Worm (Caenorhabditis elegans): ENCODE measurements around the gene clec-205.
"Not testable (repeated sequence)": the region's sequence is repeated elsewhere in the genome, so short reads cannot be mapped to it uniquely, and the experiment has no call there.

clec-205 gene

DNA sequence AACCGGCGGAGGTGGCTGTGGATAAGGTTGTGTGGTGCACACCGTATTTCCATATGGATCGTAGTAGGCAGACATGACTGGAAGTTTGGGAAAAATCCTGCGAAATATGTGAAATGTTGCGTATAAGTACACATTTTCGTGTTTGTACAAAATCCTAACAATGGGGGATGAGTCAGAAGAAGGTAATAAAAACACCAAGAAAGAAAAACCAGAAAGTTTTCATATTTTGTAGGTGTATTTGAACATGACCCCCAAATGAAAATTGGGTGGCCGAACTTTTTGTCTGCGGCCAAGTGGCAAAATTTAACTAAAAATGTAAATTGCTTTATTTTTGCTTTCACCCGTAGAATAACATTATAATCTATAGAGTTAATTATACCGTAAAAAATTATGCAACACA lies 50.3 kb downstream of the clec-205 start, which contains the start of gene Y46H3A.4:
Y46H3A.4 (minus strand) TSS at position 101 of the 400 bp plus-strand sequence.
- TF ChIP-seq nfya-1 (tag; optimal IDR thresholded peaks at IDR 0.05; ENCODE audit: insufficient read depth) (no peak), unc-62 (GFP tag; optimal IDR thresholded peaks at IDR 0.05) (no peak), hmg-11 (tag; optimal IDR thresholded peaks at IDR 0.05) (no peak), skn-1 (tag; optimal IDR thresholded peaks at IDR 0.05) (no peak), ztf-11 (tag; optimal IDR thresholded peaks at IDR 0.05) (no peak), aly-2 (tag; optimal IDR thresholded peaks at IDR 0.05) (no peak), ceh-82 (tag; optimal IDR thresholded peaks at IDR 0.05) (no peak), jun-1 (tag; optimal IDR thresholded peaks at IDR 0.05) (no peak), nhr-76 (tag; optimal IDR thresholded peaks at IDR 0.05) (no peak), eor-1 (tag; optimal IDR thresholded peaks at IDR 0.05) (no peak), pqm-1 (tag; optimal IDR thresholded peaks at IDR 0.05) (no peak), mml-1 (tag; optimal IDR thresholded peaks at IDR 0.05) (no peak), lsy-12 (tag; optimal IDR thresholded peaks at IDR 0.05) (no peak), ceh-9 (tag; optimal IDR thresholded peaks at IDR 0.05) (no peak), fkh-2 (tag; optimal IDR thresholded peaks at IDR 0.05) (no peak)

DNA sequence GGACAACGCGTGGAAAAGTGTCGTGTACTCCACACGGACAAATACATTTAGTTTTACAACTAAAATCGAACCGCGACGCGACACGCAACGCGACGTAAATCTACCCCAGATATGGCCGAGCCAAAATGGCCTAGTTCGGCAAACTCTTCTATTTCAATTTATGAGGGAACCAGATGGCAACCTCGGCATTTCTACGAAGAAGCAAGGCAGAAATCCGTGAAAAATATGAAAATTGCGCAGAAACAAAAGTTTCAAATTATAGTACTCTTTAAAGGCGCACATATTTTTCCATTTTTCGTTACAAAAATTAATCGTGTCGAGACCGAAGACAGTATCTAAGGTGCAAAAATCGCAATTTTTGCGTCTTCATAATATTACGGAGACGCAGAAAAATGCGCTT lies 54.1 kb downstream of the clec-205 start, which contains the start of gene Y46H3A.5:
Y46H3A.5 (minus strand) TSS at position 101 of the 400 bp plus-strand sequence.
- not testable (repeated sequence) for TF ChIP-seq ceh-9, lsy-12, daf-12 (tag; optimal IDR thresholded peaks at IDR 0.05)

All from whole organism, L3 larva.